Worm (Caenorhabditis elegans): ENCODE data around the gene C29F7.3.
A peak's percentile ranks its signal among the peaks of the same experiment; 100 is the strongest.

Gene C29F7.3

ce11 chrX:13421068-13421467 lies 1.3 kb upstream of the C29F7.3 start:
- TF ChIP-seq ZK546.5 (tag; optimal IDR thresholded peaks at IDR 0.05) (no peak), lin-13 (GFP tag; optimal IDR thresholded peaks at IDR 0.05) (no peak), daf-16 (GFP tag; optimal IDR thresholded peaks at IDR 0.05) (no peak), daf-16 (tag; optimal IDR thresholded peaks at IDR 0.05) (peak; percentile 71), dmd-8 (GFP tag; IDR thresholded peaks at IDR 0.05) (no peak), T26A8.4 (GFP tag; IDR thresholded peaks at IDR 0.05) (no peak), zip-2 (tag; optimal IDR thresholded peaks at IDR 0.05) (no peak), nhr-42 (GFP tag; IDR thresholded peaks at IDR 0.05) (no peak), aha-1 (tag) (peak; percentile 57), unc-130 (GFP tag; optimal IDR thresholded peaks at IDR 0.05) (no peak), nhr-48 (tag; optimal IDR thresholded peaks at IDR 0.05) (no peak), ZK337.2 (GFP tag; IDR thresholded peaks at IDR 0.05) (no peak), ceh-82 (tag; optimal IDR thresholded peaks at IDR 0.05) (no peak), ceh-28 (tag; optimal IDR thresholded peaks at IDR 0.05) (no peak), ztf-7 (tag; optimal IDR thresholded peaks at IDR 0.05) (no peak), jun-1 (tag; optimal IDR thresholded peaks at IDR 0.05) (no peak), mep-1 (tag; optimal IDR thresholded peaks at IDR 0.05) (no peak), daf-12 (tag; optimal IDR thresholded peaks at IDR 0.05) (no peak), daf-19 (GFP tag; conservative IDR thresholded peaks at IDR 0.05) (no peak), Y5F2A.4 (GFP tag; optimal IDR thresholded peaks at IDR 0.05) (no peak), dmd-6 (GFP tag; IDR thresholded peaks at IDR 0.05) (peak; percentile 72), ces-1 (GFP tag; optimal IDR thresholded peaks at IDR 0.05) (no peak), F44E2.7 (GFP tag; IDR thresholded peaks at IDR 0.05) (no peak), madf-9 (GFP tag; conservative IDR thresholded peaks at IDR 0.05) (no peak), vab-7 (GFP tag; IDR thresholded peaks at IDR 0.05) (no peak), nhr-102 (tag; optimal IDR thresholded peaks at IDR 0.05) (no peak), nhr-76 (tag; optimal IDR thresholded peaks at IDR 0.05) (no peak), mxl-3 (GFP tag; optimal IDR thresholded peaks at IDR 0.05) (no peak), nhr-77 (tag; optimal IDR thresholded peaks at IDR 0.05) (no peak), ceh-20 (GFP tag; IDR thresholded peaks at IDR 0.05) (no peak), F37D6.2 (tag; optimal IDR thresholded peaks at IDR 0.05) (no peak), tag-97 (GFP tag; IDR thresholded peaks at IDR 0.05) (no peak), pqm-1 (tag; optimal IDR thresholded peaks at IDR 0.05) (peak; percentile 67), lin-39 (tag; optimal IDR thresholded peaks at IDR 0.05) (no peak), ceh-62 (tag; optimal IDR thresholded peaks at IDR 0.05) (no peak), lim-7 (GFP tag; IDR thresholded peaks at IDR 0.05) (no peak), nhr-28 (tag; optimal IDR thresholded peaks at IDR 0.05) (peak; percentile 63), gei-8 (GFP tag; optimal IDR thresholded peaks at IDR 0.05) (no peak), nhr-11 (tag; optimal IDR thresholded peaks at IDR 0.05) (no peak)

DNA sequence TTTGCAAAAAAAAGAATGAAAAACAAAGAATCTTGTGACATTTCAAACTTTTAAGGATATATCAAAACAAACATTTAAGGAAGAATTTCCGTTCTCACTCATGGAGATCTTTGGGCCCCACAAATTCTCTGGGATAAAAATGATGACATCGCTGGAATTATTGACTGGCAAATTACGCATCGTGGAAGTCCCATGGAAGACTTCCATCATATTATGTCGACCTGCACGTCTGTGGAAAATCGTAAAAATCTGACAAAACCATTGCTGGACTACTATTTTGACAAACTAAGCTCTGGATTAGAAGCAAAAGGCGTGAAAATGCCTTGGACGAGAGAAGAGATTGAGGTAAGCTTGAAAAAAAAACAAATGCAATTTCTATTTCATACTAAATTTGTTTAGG lies 2.3 kb downstream of the C29F7.3 start:
- TF ChIP-seq lir-3 (tag; optimal IDR thresholded peaks at IDR 0.05) (no peak), aha-1 (tag) (peak; percentile 93)

ce11 chrX:13415722-13416121 lies 4.0 kb downstream of the C29F7.3 start, which contains the start of gene C29F7.2:
TSS of gene C29F7.2 (plus strand) at chrX:13416078.
- TF ChIP-seq zip-11 (GFP tag; IDR thresholded peaks at IDR 0.05) (no peak), egl-27 (tag; optimal IDR thresholded peaks at IDR 0.05) (no peak), saeg-2 (GFP tag; IDR thresholded peaks at IDR 0.05) (no peak), ceh-82 (tag; optimal IDR thresholded peaks at IDR 0.05) (no peak), pqm-1 (tag; optimal IDR thresholded peaks at IDR 0.05) (peak; percentile 47), lsy-2 (tag; optimal IDR thresholded peaks at IDR 0.05) (no peak), lin-29 (GFP tag; IDR thresholded peaks at IDR 0.05) (no peak), zip-2 (tag; optimal IDR thresholded peaks at IDR 0.05) (no peak), lin-15B (tag; optimal IDR thresholded peaks at IDR 0.05) (no peak), nhr-28 (tag; optimal IDR thresholded peaks at IDR 0.05) (peak; percentile 97), nhr-42 (GFP tag; IDR thresholded peaks at IDR 0.05) (no peak), dmd-6 (GFP tag; IDR thresholded peaks at IDR 0.05) (peak; percentile 48; the same call in 1 of the 2 replicates), ZK337.2 (GFP tag; IDR thresholded peaks at IDR 0.05) (no peak), nhr-10 (tag; optimal IDR thresholded peaks at IDR 0.05) (no peak), F10B5.3 (tag; optimal IDR thresholded peaks at IDR 0.05) (no peak), F44E2.7 (GFP tag; IDR thresholded peaks at IDR 0.05) (no peak), aly-2 (tag; optimal IDR thresholded peaks at IDR 0.05) (no peak), nhr-102 (tag; optimal IDR thresholded peaks at IDR 0.05) (peak; percentile 1), mxl-2 (GFP tag; conservative IDR thresholded peaks at IDR 0.05) (no peak), ceh-44 (GFP tag; IDR thresholded peaks at IDR 0.05) (no peak), ceh-62 (tag; optimal IDR thresholded peaks at IDR 0.05) (no peak), php-3 (GFP tag; IDR thresholded peaks at IDR 0.05) (0 out of 2 replicates have a peak, but pooled peaks have one; percentile 33), aha-1 (tag) (no peak)

All from whole organism, L4 larva.